Worm (Caenorhabditis elegans) whole organism, L2 larva: Measurements from ENCODE around the gene C44B7.7.

Source experiments
- aly-2 ChIP-seq: fragments of 150-350 bp; optimal IDR thresholded peaks from 2 replicates; lab custom pipeline; 2014; ENCODE audit warnings: missing biosample characterization, missing genetic modification characterization
- ceh-82 ChIP-seq: fragments of 150-350 bp; optimal IDR thresholded peaks from 2 replicates; lab custom pipeline; 2014; ENCODE audit warnings: missing biosample characterization, missing genetic modification characterization
- gmeb-1 ChIP-seq: fragments of 150-350 bp; optimal IDR thresholded peaks from 2 replicates; lab custom pipeline; 2014; ENCODE audit warnings: missing biosample characterization, missing genetic modification characterization
- mbf-1 ChIP-seq: sonication (generic microtip); optimal IDR thresholded peaks from 2 replicates; lab custom pipeline; 2017; ENCODE audit warnings: missing biosample characterization, missing genetic modification characterization
- nhr-237 ChIP-seq: fragments of 150-350 bp; optimal IDR thresholded peaks from 2 replicates; lab custom pipeline; 2014; ENCODE audit warnings: missing biosample characterization, missing genetic modification characterization
- snpc-4 ChIP-seq: fragments of 150-350 bp; optimal IDR thresholded peaks from 2 replicates; lab custom pipeline; 2014; ENCODE audit warnings: missing biosample characterization, missing genetic modification characterization
- unc-62 ChIP-seq: fragments of 150-350 bp; optimal IDR thresholded peaks from 2 replicates; lab custom pipeline; 2014; ENCODE audit warnings: missing biosample characterization, missing genetic modification reagents, missing genetic modification characterization

DNA sequence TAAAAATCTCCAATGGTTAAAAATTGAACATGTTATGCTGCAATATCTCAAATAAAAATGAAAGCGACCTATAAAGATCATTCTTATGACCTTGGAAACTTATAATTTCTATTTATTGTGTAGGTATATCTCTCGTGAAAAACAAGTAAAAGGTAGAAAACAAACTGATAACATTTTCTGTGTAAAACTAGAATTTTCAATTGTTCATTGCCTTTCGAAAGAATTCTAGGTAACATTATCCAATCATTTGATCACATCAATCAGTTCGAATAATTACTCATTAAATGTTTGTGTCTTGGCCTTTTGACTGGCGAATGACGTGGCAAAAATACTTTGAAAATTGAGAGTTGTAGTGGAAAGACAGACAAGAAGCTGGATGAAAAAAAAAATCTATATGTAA lies 2.1 kb downstream of the C44B7.7 start:
- TF ChIP-seq snpc-4 (no peak), mbf-1 (tag; lab: Kevin White, UChicago) (no peak), gmeb-1 (tag; lab: Kevin White, UChicago) (no peak), aly-2 (no peak), nhr-237 (tag; lab: Kevin White, UChicago) (no peak), ceh-82 (tag; lab: Kevin White, UChicago) (no peak), unc-62 (GFP tag; lab: Kevin White, UChicago) (no peak)
